Fruit fly (Drosophila melanogaster): ENCODE measurements around the gene Droj2.
A peak's percentile ranks its signal among the peaks of the same experiment; 100 is the strongest.

Gene Droj2

DNA sequence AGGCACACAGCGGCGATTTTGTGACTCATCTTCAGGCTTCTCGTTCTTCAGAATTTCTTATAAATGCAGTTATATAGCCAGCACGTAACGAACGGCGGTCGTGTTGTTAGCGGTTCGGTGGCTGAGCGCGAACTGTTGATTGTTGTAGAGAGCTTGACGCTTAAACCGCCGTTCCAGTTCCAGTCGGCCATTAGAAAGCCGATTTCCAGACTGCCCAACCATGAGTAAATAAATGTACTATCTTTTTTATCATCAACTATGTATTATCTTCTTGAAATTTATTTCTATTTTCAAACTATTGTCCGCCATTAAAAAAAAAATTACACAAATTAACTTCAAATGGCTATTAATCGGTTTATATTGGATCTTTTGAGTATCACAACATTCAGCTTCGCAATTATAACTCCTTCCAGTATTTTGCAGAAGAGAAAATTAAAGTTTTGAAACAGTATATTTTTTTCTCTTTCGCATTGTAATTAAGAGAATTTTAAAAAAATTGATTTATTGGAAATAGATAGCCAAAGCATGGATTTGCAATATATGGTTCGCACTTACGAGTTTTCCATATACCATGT, 19.9 kb downstream of the Droj2 start, which contains the start of gene GILT1 (continued):
- TF ChIP-seq sens (GFP tag), result peak; percentile 63
- TF ChIP-seq gfzf (GFP tag; optimal IDR thresholded peaks at IDR 0.05), result peak; percentile 49
- TF ChIP-seq ci (GFP tag; IDR thresholded peaks at IDR 0.05), result peak; percentile 26; the same call in 1 of the 3 replicates
- TF ChIP-seq pzg (GFP tag; optimal IDR thresholded peaks at IDR 0.05), result peak; percentile 0
- 0 out of 4 replicates have a peak, but pooled peaks have one; percentile 62 for TF ChIP-seq chinmo (GFP tag; IDR thresholded peaks at IDR 0.05; ENCODE audit: partially characterized antibody)
- TF ChIP-seq Trl (optimal IDR thresholded peaks at IDR 0.05), result peak; percentile 16 to 34
- TF ChIP-seq Trl (GFP tag; optimal IDR thresholded peaks at IDR 0.05), result no peak
- TF ChIP-seq Dll (GFP tag; IDR thresholded peaks at IDR 0.05; ENCODE audit: partially characterized antibody), result peak; percentile 28; the same call in 1 of the 4 replicates
- TF ChIP-seq Doc3 (GFP tag; IDR thresholded peaks at IDR 0.05; ENCODE audit: partially characterized antibody), result no peak
- TF ChIP-seq phol (tag; optimal IDR thresholded peaks at IDR 0.05), result peak; percentile 12
- TF ChIP-seq Sox102F (GFP tag; optimal IDR thresholded peaks at IDR 0.05), result no peak
- TF ChIP-seq h (optimal IDR thresholded peaks at IDR 0.05), result no peak
- no peak for TF ChIP-seq CG30431 (GFP tag; optimal IDR thresholded peaks at IDR 0.05)
- TF ChIP-seq Pdp1 (GFP tag; optimal IDR thresholded peaks at IDR 0.05), result peak in 1 of 2 experiments; percentile 31
- TF ChIP-seq Stat92E (GFP tag; optimal IDR thresholded peaks at IDR 0.05), result peak in 1 of 3 experiments; percentile 50
- 0 out of 3 replicates have a peak, but pooled peaks have one; percentile 35 for TF ChIP-seq CG34422 (GFP tag; IDR thresholded peaks at IDR 0.05)
- TF ChIP-seq gce (GFP tag; IDR thresholded peaks at IDR 0.05), result no peak
- no peak for TF ChIP-seq CG7745 (tag; optimal IDR thresholded peaks at IDR 0.05)
- 0 out of 2 replicates have a peak, but pooled peaks have one; percentile 16 for TF ChIP-seq unc-4 (GFP tag; IDR thresholded peaks at IDR 0.05; ENCODE audit: partially characterized antibody)
- TF ChIP-seq usp (GFP tag; optimal IDR thresholded peaks at IDR 0.05), result no peak
- TF ChIP-seq Jarid2 (GFP tag; optimal IDR thresholded peaks at IDR 0.05), result peak; percentile 65
- TF ChIP-seq chm (GFP tag; IDR thresholded peaks at IDR 0.05), result peak; percentile 52; the same call in 1 of the 2 replicates
- TF ChIP-seq CG17328 (GFP tag; IDR thresholded peaks at IDR 0.05), result 0 out of 2 replicates have a peak, but pooled peaks have one; percentile 13
- TF ChIP-seq kay (GFP tag; optimal IDR thresholded peaks at IDR 0.05), result peak; percentile 10
- no peak for TF ChIP-seq lov (optimal IDR thresholded peaks at IDR 0.05)
- TF ChIP-seq lov (GFP tag; IDR thresholded peaks at IDR 0.05), result 0 out of 3 replicates have a peak, but pooled peaks have one; percentile 35
- peak; percentile 18 for TF ChIP-seq CG12659 (GFP tag; optimal IDR thresholded peaks at IDR 0.05)
- TF ChIP-seq CG18011 (GFP tag; optimal IDR thresholded peaks at IDR 0.05), result peak; percentile 96
- no peak for TF ChIP-seq CG11247 (GFP tag; IDR thresholded peaks at IDR 0.05)
- TF ChIP-seq CG3163 (GFP tag; optimal IDR thresholded peaks at IDR 0.05), result peak; percentile 91
- 0 out of 2 replicates have a peak, but pooled peaks have one; percentile 9 for TF ChIP-seq Xrp1 (GFP tag; IDR thresholded peaks at IDR 0.05)
- peak; percentile 7 for TF ChIP-seq CG2678 (tag; optimal IDR thresholded peaks at IDR 0.05)
- no peak for TF ChIP-seq CG10209 (GFP tag; optimal IDR thresholded peaks at IDR 0.05)
- TF ChIP-seq CG1603 (tag; optimal IDR thresholded peaks at IDR 0.05), result no peak

DNA sequence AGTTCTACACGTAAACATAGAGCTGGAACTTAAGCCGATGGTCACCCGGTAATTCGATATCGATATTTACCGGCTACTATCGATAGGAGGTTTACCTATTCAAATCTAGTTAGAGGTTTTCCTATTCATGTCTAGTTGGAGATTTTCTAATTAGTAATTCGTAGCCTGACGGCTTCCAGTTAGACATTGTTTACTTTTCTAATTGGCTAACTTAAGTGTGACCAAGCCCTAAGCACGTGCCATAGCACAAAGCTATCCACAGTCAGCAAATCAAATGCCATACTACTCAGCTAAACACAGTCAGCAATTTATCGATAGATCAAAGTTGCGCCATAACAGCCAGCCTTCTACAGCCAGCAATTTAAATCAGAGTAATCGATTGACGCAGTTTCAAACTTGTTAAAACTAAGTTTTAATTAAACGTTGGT, 21.1 kb downstream of the Droj2 start, which contains the start of gene Dpm3:
Dpm3 (minus strand) TSS at position 20 of the 428 bp plus-strand sequence.
- TF ChIP-seq CrebB (tag; optimal IDR thresholded peaks at IDR 0.05) (no peak), CG8359 (GFP tag; optimal IDR thresholded peaks at IDR 0.05; ENCODE audit: borderline replicate concordance) (no peak), pzg (GFP tag; optimal IDR thresholded peaks at IDR 0.05) (peak; percentile 96), HmgD (GFP tag; optimal IDR thresholded peaks at IDR 0.05) (peak; percentile 54), Myb (GFP tag; optimal IDR thresholded peaks at IDR 0.05) (peak; percentile 97), nmo (GFP tag; optimal IDR thresholded peaks at IDR 0.05) (peak; percentile 74), inv (GFP tag; IDR thresholded peaks at IDR 0.05; ENCODE audit: partially characterized antibody) (peak; percentile 89), CG3281 (GFP tag; optimal IDR thresholded peaks at IDR 0.05) (no peak), exex (tag; optimal IDR thresholded peaks at IDR 0.05) (peak; percentile 15), NfI (GFP tag; optimal IDR thresholded peaks at IDR 0.05) (peak; percentile 38), CG11560 (tag; IDR thresholded peaks at IDR 0.05) (peak; percentile 58; the same call in 1 of the 3 replicates), Adf1 (GFP tag; IDR thresholded peaks at IDR 0.05) (no peak), pan (optimal IDR thresholded peaks at IDR 0.05) (no peak), pan (GFP tag; optimal IDR thresholded peaks at IDR 0.05 in 1 of 2, IDR thresholded peaks at IDR 0.05 in 1 of 2) (no peak), GATAe (GFP tag; conservative IDR thresholded peaks at IDR 0.05) (no peak), pb (GFP tag; optimal IDR thresholded peaks at IDR 0.05) (peak; percentile 58), CG13287 (GFP tag; IDR thresholded peaks at IDR 0.05; ENCODE audit: partially characterized antibody) (peak; percentile 97)
